Worm (Caenorhabditis elegans): ENCODE data around the gene glp-1.
A peak's percentile ranks its signal among the peaks of the same experiment; 100 is the strongest.

The glp-1 gene

ce11 chrIII:9110914-9111313 lies 18.9 kb downstream of the glp-1 start:
- TF ChIP-seq pes-1 (GFP tag; IDR thresholded peaks at IDR 0.05) (peak; percentile 77), scrt-1 (GFP tag; IDR thresholded peaks at IDR 0.05) (peak; percentile 69; the same call in 1 of the 2 replicates), flt-1 (GFP tag; IDR thresholded peaks at IDR 0.05) (peak; percentile 53), tbx-37 (GFP tag; conservative IDR thresholded peaks at IDR 0.05) (0 out of 2 replicates have a peak, but pooled peaks have one; percentile 35)

DNA sequence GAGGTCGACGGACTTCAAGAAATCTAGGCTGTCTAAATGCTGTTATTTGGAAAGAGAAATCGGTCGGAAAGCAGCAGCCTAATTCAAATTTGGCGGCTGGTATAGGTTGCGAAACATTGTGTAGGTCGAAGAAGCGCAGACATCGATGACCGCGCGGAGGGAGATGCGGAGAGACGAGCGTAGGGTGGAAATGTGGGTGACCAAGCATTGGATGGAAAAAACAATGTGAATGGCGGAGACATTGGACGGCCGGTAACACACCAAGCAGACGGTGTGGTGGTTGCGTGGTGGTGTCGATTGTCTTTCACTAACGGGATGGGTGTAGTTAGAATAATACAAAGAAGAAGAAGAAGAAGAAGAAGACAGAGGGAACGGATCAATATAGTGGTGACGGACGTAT lies 20.4 kb downstream of the glp-1 start:
- TF ChIP-seq hmg-4 (GFP tag; optimal IDR thresholded peaks at IDR 0.05) (peak; percentile 80), aly-1 (tag; optimal IDR thresholded peaks at IDR 0.05) (peak; percentile 19), B0310.2 (tag; optimal IDR thresholded peaks at IDR 0.05) (no peak), tbx-37 (GFP tag; conservative IDR thresholded peaks at IDR 0.05) (no peak), F13C5.2 (tag; optimal IDR thresholded peaks at IDR 0.05) (peak; percentile 67), ceh-13 (GFP tag; optimal IDR thresholded peaks at IDR 0.05) (no peak), hmbx-1 (tag; optimal IDR thresholded peaks at IDR 0.05) (no peak), ets-7 (tag; optimal IDR thresholded peaks at IDR 0.05) (no peak), tbx-11 (GFP tag; IDR thresholded peaks at IDR 0.05) (no peak), scrt-1 (GFP tag; IDR thresholded peaks at IDR 0.05) (no peak), ama-1 (optimal IDR thresholded peaks at IDR 0.05) (no peak), hnd-1 (tag; optimal IDR thresholded peaks at IDR 0.05) (no peak), tra-4 (tag; optimal IDR thresholded peaks at IDR 0.05) (no peak), flt-1 (GFP tag; IDR thresholded peaks at IDR 0.05) (no peak), pes-1 (GFP tag; IDR thresholded peaks at IDR 0.05) (no peak), sea-1 (GFP tag; conservative IDR thresholded peaks at IDR 0.05) (no peak)

ce11 chrIII:9114076-9114475 lies 22.0 kb downstream of the glp-1 start:
- TF ChIP-seq ama-1 (optimal IDR thresholded peaks at IDR 0.05) (no peak), aly-1 (tag; optimal IDR thresholded peaks at IDR 0.05) (no peak), tbx-37 (GFP tag; conservative IDR thresholded peaks at IDR 0.05) (no peak), scrt-1 (GFP tag; IDR thresholded peaks at IDR 0.05) (no peak), hmbx-1 (tag; optimal IDR thresholded peaks at IDR 0.05) (no peak), ceh-13 (GFP tag; optimal IDR thresholded peaks at IDR 0.05) (no peak), tra-4 (tag; optimal IDR thresholded peaks at IDR 0.05) (no peak), ets-7 (tag; optimal IDR thresholded peaks at IDR 0.05) (no peak), B0310.2 (tag; optimal IDR thresholded peaks at IDR 0.05) (no peak), hmg-4 (GFP tag; optimal IDR thresholded peaks at IDR 0.05) (no peak), ceh-36 (tag; optimal IDR thresholded peaks at IDR 0.05) (no peak), pes-1 (GFP tag; IDR thresholded peaks at IDR 0.05) (no peak), sea-1 (GFP tag; conservative IDR thresholded peaks at IDR 0.05) (no peak), F13C5.2 (tag; optimal IDR thresholded peaks at IDR 0.05) (no peak), flt-1 (GFP tag; IDR thresholded peaks at IDR 0.05) (no peak), tbx-11 (GFP tag; IDR thresholded peaks at IDR 0.05) (no peak), hnd-1 (tag; optimal IDR thresholded peaks at IDR 0.05) (no peak)

DNA sequence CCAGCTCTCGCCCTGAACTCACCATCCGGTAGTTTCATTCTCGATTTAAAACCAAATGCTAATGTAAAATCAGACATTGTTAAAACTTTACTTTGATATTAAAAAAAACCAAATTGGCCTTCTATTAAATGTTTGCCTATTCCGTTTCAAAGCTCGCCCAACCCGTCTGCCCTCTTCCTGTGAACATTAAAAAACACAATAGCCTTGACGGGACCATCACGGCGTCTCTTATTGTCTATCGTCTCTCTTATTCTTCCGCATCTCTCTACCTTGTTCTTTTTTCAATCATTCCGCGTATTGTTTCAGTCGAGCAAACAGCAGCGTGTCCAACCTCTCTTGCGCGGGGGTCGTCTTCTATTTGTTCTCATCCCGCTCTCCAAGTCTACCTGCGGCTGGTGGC lies 22.6 kb downstream of the glp-1 start, which contains the start of gene ZK512.1:
Gene ZK512.1, plus strand, starts transcription at position 301 of the 400 bp plus-strand sequence.
- TF ChIP-seq F13C5.2 (tag; optimal IDR thresholded peaks at IDR 0.05) (no peak), scrt-1 (GFP tag; IDR thresholded peaks at IDR 0.05) (no peak), ets-7 (tag; optimal IDR thresholded peaks at IDR 0.05) (no peak), pes-1 (GFP tag; IDR thresholded peaks at IDR 0.05) (no peak), hmg-4 (GFP tag; optimal IDR thresholded peaks at IDR 0.05) (peak; percentile 23), hnd-1 (tag; optimal IDR thresholded peaks at IDR 0.05) (no peak), tbx-37 (GFP tag; conservative IDR thresholded peaks at IDR 0.05) (no peak)

- TF ChIP-seq scrt-1 (GFP tag; IDR thresholded peaks at IDR 0.05) (no peak), tbx-11 (GFP tag; IDR thresholded peaks at IDR 0.05) (no peak), tbx-37 (GFP tag; conservative IDR thresholded peaks at IDR 0.05) (no peak), ama-1 (optimal IDR thresholded peaks at IDR 0.05) (no peak), hmg-4 (GFP tag; optimal IDR thresholded peaks at IDR 0.05) (no peak), pes-1 (GFP tag; IDR thresholded peaks at IDR 0.05) (no peak), flt-1 (GFP tag; IDR thresholded peaks at IDR 0.05) (no peak), hmbx-1 (tag; optimal IDR thresholded peaks at IDR 0.05) (no peak), ceh-36 (tag; optimal IDR thresholded peaks at IDR 0.05) (no peak), ets-7 (tag; optimal IDR thresholded peaks at IDR 0.05) (no peak), ceh-13 (GFP tag; optimal IDR thresholded peaks at IDR 0.05) (no peak), sea-1 (GFP tag; conservative IDR thresholded peaks at IDR 0.05) (no peak), tra-4 (tag; optimal IDR thresholded peaks at IDR 0.05) (no peak)
These were observed 23.7 kb downstream of the glp-1 start for ce11 chrIII:9115745-9116144.

ce11 chrIII:9118314-9118850 lies 26.3 kb downstream of the glp-1 start, which contains the start of gene grl-11:
Gene grl-11, minus strand, starts transcription at chrIII:9118364.
- no peak for TF ChIP-seq ama-1 (optimal IDR thresholded peaks at IDR 0.05)
- no peak for TF ChIP-seq flt-1 (GFP tag; IDR thresholded peaks at IDR 0.05)

DNA sequence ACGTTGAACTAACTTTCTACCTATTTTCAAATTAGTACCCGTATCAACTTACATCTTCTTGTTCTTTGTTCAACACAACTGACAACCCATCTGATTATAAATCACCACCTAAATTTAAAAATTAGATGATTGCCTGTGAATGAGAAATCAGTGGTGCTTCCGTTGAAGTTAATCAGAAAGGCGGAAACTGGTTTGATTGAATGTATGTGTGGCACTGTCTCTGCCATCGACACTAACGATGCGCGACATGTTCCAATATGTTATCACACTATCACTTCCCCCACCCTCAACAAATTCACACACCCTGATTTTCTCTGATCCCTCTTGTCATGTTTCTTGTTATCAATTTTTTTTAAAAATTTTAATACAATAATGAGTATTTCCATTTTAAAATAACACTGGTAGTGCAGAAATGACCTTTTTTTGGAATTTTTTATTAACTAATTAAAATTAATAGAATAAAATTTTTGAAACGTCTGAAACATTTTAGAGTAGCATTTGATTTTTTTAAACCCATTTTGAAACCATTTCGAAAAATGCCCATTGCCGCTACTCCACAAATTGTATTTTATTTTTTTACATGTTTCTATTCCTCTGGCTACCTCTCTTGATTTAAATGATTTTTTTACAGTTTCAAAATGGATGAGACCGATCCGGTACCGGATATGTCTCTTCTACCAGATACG lies 27.0 kb downstream of the glp-1 start, which contains the start of gene ced-11:
Gene ced-11, plus strand, starts transcription at position 636 of the 686 bp plus-strand sequence.
- no peak for TF ChIP-seq aly-1 (tag; optimal IDR thresholded peaks at IDR 0.05)

- no peak for TF ChIP-seq scrt-1 (GFP tag; IDR thresholded peaks at IDR 0.05)
- TF ChIP-seq hmg-4 (GFP tag; optimal IDR thresholded peaks at IDR 0.05): no peak
- TF ChIP-seq tbx-37 (GFP tag; conservative IDR thresholded peaks at IDR 0.05): no peak
- TF ChIP-seq ceh-13 (GFP tag; optimal IDR thresholded peaks at IDR 0.05): no peak
- no peak for TF ChIP-seq hnd-1 (tag; optimal IDR thresholded peaks at IDR 0.05)
- TF ChIP-seq tbx-11 (GFP tag; IDR thresholded peaks at IDR 0.05): no peak
- no peak for TF ChIP-seq ets-7 (tag; optimal IDR thresholded peaks at IDR 0.05)
- no peak for TF ChIP-seq aly-1 (tag; optimal IDR thresholded peaks at IDR 0.05)
- no peak for TF ChIP-seq sea-1 (GFP tag; conservative IDR thresholded peaks at IDR 0.05)
- TF ChIP-seq B0310.2 (tag; optimal IDR thresholded peaks at IDR 0.05): no peak
- TF ChIP-seq ama-1 (optimal IDR thresholded peaks at IDR 0.05): no peak
- no peak for TF ChIP-seq ceh-36 (tag; optimal IDR thresholded peaks at IDR 0.05)
- no peak for TF ChIP-seq F13C5.2 (tag; optimal IDR thresholded peaks at IDR 0.05)
- TF ChIP-seq pes-1 (GFP tag; IDR thresholded peaks at IDR 0.05): no peak
- TF ChIP-seq flt-1 (GFP tag; IDR thresholded peaks at IDR 0.05): no peak
- no peak for TF ChIP-seq hmbx-1 (tag; optimal IDR thresholded peaks at IDR 0.05)
- TF ChIP-seq tra-4 (tag; optimal IDR thresholded peaks at IDR 0.05): no peak
These were observed 33.8 kb downstream of the glp-1 start, which contains the start of gene sec-16A.1 for ce11 chrIII:9125789-9126304. Gene sec-16A.1, plus strand, starts transcription at chrIII:9125839.
